Fruit fly (Drosophila melanogaster) whole organism, embryonic: ENCODE results near the gene CHOp24.

ENCODE experiments used
- Abd-B ChIP-seq: fragments of 200-800 bp; sonication (Bioruptor generic); optimal IDR thresholded peaks from 2 replicates; lab custom pipeline; 2018; ENCODE audit warnings: missing biosample characterization, mild to moderate bottlenecking, missing genetic modification characterization, moderate library complexity
- Asciz ChIP-seq: fragments of 200-800 bp; sonication (Bioruptor generic); optimal IDR thresholded peaks from 2 replicates; lab custom pipeline; 2017; ENCODE audit warnings: missing biosample characterization, mild to moderate bottlenecking, missing genetic modification characterization, missing genetic modification reagents
- Atf-2 ChIP-seq: fragments of 200-800 bp; sonication (Bioruptor generic); optimal IDR thresholded peaks from 2 replicates; lab custom pipeline; 2016; ENCODE audit warnings: missing biosample characterization, missing genetic modification characterization
- Bgb ChIP-seq: fragments of 200-800 bp; sonication (Bioruptor generic); IDR thresholded peaks from 2 replicates; pipeline ENCODE4 v1.3.6; 2022; ENCODE audit warnings: missing biosample characterization, missing genetic modification characterization; ENCODE audit not compliant: partially characterized antibody
- Blimp-1 ChIP-seq: fragments of 200-800 bp; sonication (Bioruptor generic); optimal IDR thresholded peaks from 3 replicates; lab custom pipeline; 2018; ENCODE audit warnings: missing biosample characterization, missing genetic modification characterization, mild to moderate bottlenecking, moderate library complexity, missing genetic modification reagents
- CG1024 ChIP-seq: fragments of 200-800 bp; sonication (Bioruptor generic); IDR thresholded peaks from 2 replicates; pipeline ENCODE4 v1.3.6; 2022; ENCODE audit warnings: missing biosample characterization, missing genetic modification characterization
- CG10267 ChIP-seq: fragments of 200-800 bp; sonication (Bioruptor generic); optimal IDR thresholded peaks from 2 replicates; lab custom pipeline; 2018; ENCODE audit warnings: missing biosample characterization, mild to moderate bottlenecking, missing genetic modification characterization, moderate library complexity
- CG10366 ChIP-seq: fragments of 200-800 bp; sonication (Bioruptor generic); IDR thresholded peaks from 2 replicates; pipeline ENCODE4 v1.3.6; 2022; ENCODE audit warnings: missing biosample characterization, missing genetic modification characterization
- CG11247 ChIP-seq: fragments of 200-800 bp; sonication (Bioruptor generic); IDR thresholded peaks from 2 replicates; pipeline ENCODE4 v1.3.6; 2022; ENCODE audit warnings: missing biosample characterization, missing genetic modification characterization
- CG11398 ChIP-seq: fragments of 200-800 bp; sonication (Bioruptor generic); optimal IDR thresholded peaks from 2 replicates; lab custom pipeline; 2016; ENCODE audit warnings: missing biosample characterization, missing genetic modification characterization
- CG11723 ChIP-seq: fragments of 200-800 bp; sonication (Bioruptor generic); optimal IDR thresholded peaks from 2 replicates; lab custom pipeline; 2017; ENCODE audit warnings: missing biosample characterization, mild to moderate bottlenecking, missing genetic modification characterization
- CG13424 ChIP-seq: fragments of 200-800 bp; sonication (Bioruptor generic); optimal IDR thresholded peaks from 2 replicates; lab custom pipeline; 2019; ENCODE audit warnings: missing biosample characterization, mild to moderate bottlenecking, missing genetic modification characterization, moderate library complexity
- CG15269 ChIP-seq: fragments of 200-800 bp; sonication (Bioruptor generic); optimal IDR thresholded peaks from 2 replicates; lab custom pipeline; 2018; ENCODE audit warnings: missing biosample characterization, mild to moderate bottlenecking, missing genetic modification characterization, moderate library complexity
- CG17802 ChIP-seq: fragments of 200-800 bp; sonication (Bioruptor generic); optimal IDR thresholded peaks from 2 replicates; lab custom pipeline; 2018; ENCODE audit warnings: missing biosample characterization, mild to moderate bottlenecking, missing genetic modification characterization, moderate library complexity
- CG18599 ChIP-seq: fragments of 200-800 bp; sonication (Bioruptor generic); optimal IDR thresholded peaks from 3 replicates; lab custom pipeline; 2017; ENCODE audit warnings: missing biosample characterization, missing genetic modification characterization, mild to moderate bottlenecking, moderate library complexity, missing genetic modification reagents
- CG30431 ChIP-seq: fragments of 200-800 bp; sonication (Bioruptor generic); optimal IDR thresholded peaks from 2 replicates; lab custom pipeline; 2017; ENCODE audit warnings: missing biosample characterization, missing genetic modification characterization
- CG31441 ChIP-seq: fragments of 200-800 bp; sonication (Bioruptor generic); IDR thresholded peaks from 2 replicates; pipeline ENCODE4 v1.3.6; 2022; ENCODE audit warnings: missing biosample characterization, missing genetic modification characterization
- CG3281 ChIP-seq: fragments of 200-800 bp; sonication (Bioruptor generic); optimal IDR thresholded peaks from 3 replicates; lab custom pipeline; 2017; ENCODE audit warnings: missing biosample characterization, mild to moderate bottlenecking, missing genetic modification characterization
- CG43689 ChIP-seq: fragments of 200-800 bp; sonication (Bioruptor generic); IDR thresholded peaks from 2 replicates; pipeline ENCODE4 v1.3.6; 2022; ENCODE audit warnings: missing biosample characterization, missing genetic modification characterization
- CG4820 ChIP-seq: fragments of 200-800 bp; sonication (Bioruptor generic); optimal IDR thresholded peaks from 3 replicates; lab custom pipeline; 2016; ENCODE audit warnings: missing biosample characterization, missing genetic modification characterization
- CG6765 ChIP-seq: fragments of 200-800 bp; sonication (Bioruptor generic); optimal IDR thresholded peaks from 3 replicates; lab custom pipeline; 2017; ENCODE audit warnings: missing biosample characterization, mild to moderate bottlenecking, missing genetic modification characterization
- CG6854 ChIP-seq: fragments of 200-800 bp; sonication (Bioruptor generic); optimal IDR thresholded peaks from 3 replicates; lab custom pipeline; 2017; ENCODE audit warnings: missing biosample characterization, mild to moderate bottlenecking, missing genetic modification characterization
- CG7271 ChIP-seq: fragments of 200-800 bp; sonication (Bioruptor generic); optimal IDR thresholded peaks from 2 replicates; lab custom pipeline; 2018; ENCODE audit warnings: missing biosample characterization, mild to moderate bottlenecking, missing genetic modification characterization, moderate library complexity
- CG7745 ChIP-seq: fragments of 200-800 bp; sonication (Bioruptor generic); optimal IDR thresholded peaks from 2 replicates; lab custom pipeline; 2018; ENCODE audit warnings: missing biosample characterization, mild to moderate bottlenecking, missing genetic modification characterization, moderate library complexity
- CG7963 ChIP-seq: fragments of 200-800 bp; sonication (Bioruptor generic); IDR thresholded peaks from 3 replicates; pipeline ENCODE4 v1.3.6; 2022; ENCODE audit warnings: missing biosample characterization, missing genetic modification characterization; ENCODE audit not compliant: partially characterized antibody
- CG8089 ChIP-seq: fragments of 200-800 bp; sonication (Bioruptor generic); optimal IDR thresholded peaks from 3 replicates; lab custom pipeline; 2016; ENCODE audit warnings: missing biosample characterization, missing genetic modification characterization
- CG9215 ChIP-seq: fragments of 200-800 bp; sonication (Bioruptor generic); IDR thresholded peaks from 2 replicates; pipeline ENCODE4 v1.3.6; 2022; ENCODE audit warnings: missing biosample characterization, missing genetic modification characterization
- CG9609 ChIP-seq: fragments of 200-800 bp; sonication (Bioruptor generic); optimal IDR thresholded peaks from 3 replicates; lab custom pipeline; 2016; ENCODE audit warnings: missing biosample characterization, missing genetic modification characterization
- CG9876 ChIP-seq: fragments of 200-800 bp; sonication (Bioruptor generic); optimal IDR thresholded peaks from 2 replicates; lab custom pipeline; 2016; ENCODE audit warnings: missing biosample characterization, missing genetic modification characterization
- Doc2 ChIP-seq: fragments of 200-800 bp; sonication (Bioruptor generic); IDR thresholded peaks from 2 replicates; pipeline ENCODE4 v1.3.6; 2022; ENCODE audit warnings: missing biosample characterization, missing genetic modification characterization
- Drgx ChIP-seq: fragments of 200-800 bp; sonication (Bioruptor generic); IDR thresholded peaks from 2 replicates; pipeline ENCODE4 v1.3.6; 2022; ENCODE audit warnings: missing biosample characterization, missing genetic modification characterization
- HmgD ChIP-seq: fragments of 200-800 bp; sonication (Bioruptor generic); optimal IDR thresholded peaks from 3 replicates; lab custom pipeline; 2016; ENCODE audit warnings: missing biosample characterization, missing genetic modification characterization
- Hr51 ChIP-seq, 2 experiments: fragments of 200-800 bp; sonication (Bioruptor generic); optimal IDR thresholded peaks; 2 replicates in 1 of 2; 3 replicates in 1 of 2; lab custom pipeline; 2016 to 2018; ENCODE audit warnings: missing biosample characterization in 2 of 2, missing genetic modification characterization in 2 of 2, mild to moderate bottlenecking in 1 of 2, moderate library complexity in 1 of 2
- Hr78 ChIP-seq, 2 experiments: fragments of 200-800 bp in 1 of 2; fragments of >200 bp in 1 of 2; sonication (Bioruptor generic) in 1 of 2; optimal IDR thresholded peaks; 2 replicates each; lab custom pipeline; 2017 to 2019; ENCODE audit warnings: missing biosample characterization in 2 of 2, missing genetic modification characterization in 2 of 2, mild to moderate bottlenecking in 1 of 2, moderate library complexity in 1 of 2
- NC2β ChIP-seq: fragments of 200-800 bp; sonication (Bioruptor generic); optimal IDR thresholded peaks from 2 replicates; lab custom pipeline; 2016; ENCODE audit warnings: missing biosample characterization, missing genetic modification characterization
- Sin3A ChIP-seq: fragments of >200 bp; optimal IDR thresholded peaks from 2 replicates; lab custom pipeline; 2018
- abd-A ChIP-seq: fragments of 200-800 bp; sonication (Bioruptor generic); optimal IDR thresholded peaks from 3 replicates; lab custom pipeline; 2019; ENCODE audit warnings: missing biosample characterization, mild to moderate bottlenecking, missing genetic modification characterization, moderate library complexity
- ara ChIP-seq: fragments of 200-800 bp; sonication (Bioruptor generic); IDR thresholded peaks from 2 replicates; pipeline ENCODE4 v1.3.6; 2022; ENCODE audit warnings: missing biosample characterization, missing genetic modification characterization
- croc ChIP-seq: fragments of 200-800 bp; sonication (Bioruptor generic); conservative IDR thresholded peaks from 3 replicates; pipeline ENCODE4 v1.3.6; 2022; ENCODE audit warnings: missing biosample characterization, missing genetic modification characterization
- cwo ChIP-seq: fragments of 200-800 bp; sonication (Bioruptor generic); optimal IDR thresholded peaks from 3 replicates; lab custom pipeline; 2017; ENCODE audit warnings: missing biosample characterization, missing genetic modification characterization, mild to moderate bottlenecking, moderate library complexity, missing genetic modification reagents
- eve ChIP-seq, 2 experiments: fragments of >200 bp; optimal IDR thresholded peaks; 2 replicates each; lab custom pipeline; 2017; ENCODE audit warnings: missing biosample characterization in 2 of 2, missing genetic modification characterization in 2 of 2
- luna ChIP-seq: fragments of 200-800 bp; sonication (Bioruptor generic); optimal IDR thresholded peaks from 2 replicates; lab custom pipeline; 2016; ENCODE audit warnings: missing biosample characterization, missing genetic modification characterization
- maf-S ChIP-seq: fragments of 200-800 bp; sonication (Bioruptor generic); optimal IDR thresholded peaks from 2 replicates; lab custom pipeline; 2016; ENCODE audit warnings: missing biosample characterization, missing genetic modification characterization
- pros ChIP-seq: fragments of 200-800 bp; sonication (Bioruptor generic); optimal IDR thresholded peaks from 3 replicates; lab custom pipeline; 2019; ENCODE audit warnings: missing biosample characterization, mild to moderate bottlenecking, missing genetic modification characterization, moderate library complexity
- row ChIP-seq: fragments of 200-800 bp; sonication (Bioruptor generic); IDR thresholded peaks from 3 replicates; pipeline ENCODE4 v1.3.6; 2022; ENCODE audit warnings: missing biosample characterization, missing genetic modification characterization
- sc ChIP-seq, 3 experiments: fragments of >200 bp in 2 of 3; fragments of 200-800 bp in 1 of 3; sonication (Bioruptor generic) in 1 of 3; optimal IDR thresholded peaks; 2 replicates in 2 of 3; 3 replicates in 1 of 3; lab custom pipeline; 2017; ENCODE audit warnings: mild to moderate bottlenecking in 1 of 3, missing biosample characterization in 1 of 3, missing genetic modification characterization in 1 of 3, missing genetic modification reagents in 1 of 3
- sens ChIP-seq: fragments of 200-800 bp; sonication (Bioruptor generic); peaks from one replicate; lab custom pipeline; 2016; ENCODE audit warnings: missing biosample characterization, missing genetic modification characterization
- sisA ChIP-seq: fragments of 200-800 bp; sonication (Bioruptor generic); IDR thresholded peaks from 2 replicates; pipeline ENCODE4 v1.3.6; 2022; ENCODE audit warnings: missing biosample characterization, missing genetic modification characterization
- tin ChIP-seq: fragments of 200-800 bp; sonication (Bioruptor generic); optimal IDR thresholded peaks from 3 replicates; lab custom pipeline; 2016; ENCODE audit warnings: missing biosample characterization, missing genetic modification characterization
- trem ChIP-seq: fragments of 200-800 bp; optimal IDR thresholded peaks from 3 replicates; lab custom pipeline; 2019; ENCODE audit warnings: missing biosample characterization, mild to moderate bottlenecking, missing genetic modification characterization, moderate library complexity
- tup ChIP-seq: fragments of 200-800 bp; sonication (Bioruptor generic); optimal IDR thresholded peaks from 2 replicates; lab custom pipeline; 2016; ENCODE audit warnings: missing biosample characterization, mild to moderate bottlenecking, missing genetic modification characterization, moderate library complexity
- wek ChIP-seq: fragments of 200-800 bp; sonication (Bioruptor generic); optimal IDR thresholded peaks from 3 replicates; lab custom pipeline; 2018; ENCODE audit warnings: missing biosample characterization, mild to moderate bottlenecking, missing genetic modification characterization, moderate library complexity

Gene CHOp24

dm6 chrX:4573971-4574370, 33.3 kb downstream of the CHOp24 start (continued):
- no peak for TF ChIP-seq CG43689 (GFP tag; lab: Robert Waterston, UW)
- TF ChIP-seq CG17802: no peak
- no peak for TF ChIP-seq maf-S
- peak in 1 of 2 experiments; percentile 22 for TF ChIP-seq Hr51 (GFP tag; optimal IDR thresholded peaks at IDR 0.05; lab: Kevin White, UChicago)
- TF ChIP-seq CG3281 (GFP tag; lab: Kevin White, UChicago): no peak
- no peak for TF ChIP-seq CG4820 (GFP tag; lab: Kevin White, UChicago)
- TF ChIP-seq Doc2: no peak
- TF ChIP-seq cwo (GFP tag; lab: Kevin White, UChicago): no peak
- no peak for TF ChIP-seq CG18599 (GFP tag; lab: Kevin White, UChicago)
- peak; percentile 33 for TF ChIP-seq CG10267
- TF ChIP-seq sens (GFP tag; lab: Kevin White, UChicago): peak; percentile 78
- peak in 1 of 2 experiments; percentile 23 for TF ChIP-seq eve (GFP tag; optimal IDR thresholded peaks at IDR 0.05; lab: Kevin White, UChicago)
- TF ChIP-seq trem (tag; lab: Kevin White, UChicago): peak; percentile 31
- no peak for TF ChIP-seq sc (optimal IDR thresholded peaks at IDR 0.05; lab: Kevin White, UChicago)
- peak; percentile 17 for TF ChIP-seq sc (GFP tag; optimal IDR thresholded peaks at IDR 0.05; lab: Kevin White, UChicago)
- TF ChIP-seq CG7745 (tag; lab: Kevin White, UChicago): no peak
- TF ChIP-seq luna: no peak
- peak; percentile 25 for TF ChIP-seq CG13424 (tag; lab: Kevin White, UChicago)
- no peak for TF ChIP-seq CG6854 (GFP tag; lab: Kevin White, UChicago)
- no peak for TF ChIP-seq CG9609
- no peak for TF ChIP-seq NC2β (GFP tag; lab: Kevin White, UChicago)
- no peak for TF ChIP-seq pros (GFP tag; lab: Kevin White, UChicago)
- TF ChIP-seq CG11247 (GFP tag; lab: Robert Waterston, UW): no peak
- TF ChIP-seq wek: no peak
- TF ChIP-seq croc (GFP tag; lab: Robert Waterston, UW): peak; percentile 36; the same call in 1 of the 3 replicates
- no peak for TF ChIP-seq CG11723
- no peak for TF ChIP-seq CG7271 (tag; lab: Kevin White, UChicago)
- TF ChIP-seq ara: peak; percentile 39; the same call in 1 of the 2 replicates
- TF ChIP-seq CG9215 (GFP tag; lab: Robert Waterston, UW): no peak
- TF ChIP-seq CG31441 (GFP tag; lab: Robert Waterston, UW): peak; percentile 42
- no peak for TF ChIP-seq Abd-B (GFP tag; lab: Kevin White, UChicago)
- TF ChIP-seq Sin3A (lab: Kevin White, UChicago): no peak
- TF ChIP-seq HmgD (GFP tag; lab: Kevin White, UChicago): no peak
- TF ChIP-seq Asciz (GFP tag; lab: Kevin White, UChicago): peak; percentile 10
- TF ChIP-seq CG9876 (GFP tag; lab: Kevin White, UChicago): no peak

DNA sequence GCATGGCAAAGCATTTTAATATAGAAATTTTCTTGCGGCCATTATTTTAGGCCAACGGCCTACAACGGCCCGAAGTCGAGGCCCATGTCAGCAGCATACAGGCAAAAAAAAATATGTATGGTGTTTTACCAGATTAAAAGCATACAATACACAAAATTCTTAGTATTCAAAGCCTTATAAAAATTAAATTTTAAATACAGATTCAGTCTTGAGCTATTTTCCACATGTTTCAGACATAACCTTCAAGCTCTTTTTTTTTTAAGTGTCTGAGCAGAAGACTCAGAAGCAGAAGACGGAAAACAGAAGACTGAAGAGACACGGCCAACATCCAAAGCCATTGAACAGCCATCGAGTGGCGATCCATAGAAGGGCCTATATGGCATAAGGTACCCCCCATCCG, 41.1 kb downstream of the CHOp24 start:
- TF ChIP-seq sisA (GFP tag; lab: Robert Waterston, UW) (peak; percentile 28; the same call in 1 of the 2 replicates), Atf-2 (GFP tag; lab: Kevin White, UChicago) (peak; percentile 17), CG6765 (no peak), abd-A (tag; lab: Kevin White, UChicago) (no peak), Hr78 (GFP tag; optimal IDR thresholded peaks at IDR 0.05; lab: Kevin White, UChicago) (no peak), CG15269 (tag; lab: Kevin White, UChicago) (peak; percentile 1), tin (peak; percentile 45), CG7963 (no peak), CG30431 (GFP tag; lab: Kevin White, UChicago) (no peak), tup (GFP tag; lab: Kevin White, UChicago) (no peak), Drgx (no peak), CG1024 (no peak), row (peak; percentile 55), CG11398 (no peak), CG10366 (no peak), Blimp-1 (GFP tag; lab: Kevin White, UChicago) (peak; percentile 67), Bgb (no peak), CG8089 (GFP tag; lab: Kevin White, UChicago) (no peak)
